Worm (Caenorhabditis elegans) whole organism, midembryonic: Measurements from ENCODE around the gene F46B6.5.

ENCODE experiments used
- T22C8.4 ChIP-seq: fragments of 200-800 bp; sonication (Bioruptor generic); IDR thresholded peaks from 2 replicates; pipeline ENCODE4 v1.3.6; 2022; ENCODE audit warnings: missing genetic modification characterization, missing compliant biosample characterization
- cog-1 ChIP-seq: sonication (generic microtip); optimal IDR thresholded peaks from 2 replicates; lab custom pipeline; 2016; ENCODE audit warnings: missing genetic modification characterization, missing compliant biosample characterization
- flt-1 ChIP-seq: fragments of 200-800 bp; sonication (Bioruptor generic); IDR thresholded peaks from 2 replicates; pipeline ENCODE4 v1.3.6; 2022; ENCODE audit warnings: missing genetic modification characterization, missing compliant biosample characterization
- klf-2 ChIP-seq: fragments of 200-800 bp; sonication (Bioruptor generic); conservative IDR thresholded peaks from 2 replicates; pipeline ENCODE4 v1.3.6; 2022; ENCODE audit warnings: missing genetic modification reagents, missing genetic modification characterization, missing compliant biosample characterization
- med-1 ChIP-seq: sonication (generic microtip); optimal IDR thresholded peaks from 2 replicates; lab custom pipeline; 2017; ENCODE audit warnings: missing genetic modification characterization, mild to moderate bottlenecking, missing compliant biosample characterization, antibody characterized with exemption, missing genetic modification reagents; ENCODE audit not compliant: insufficient read depth
- ref-1 ChIP-seq: fragments of 200-800 bp; sonication (Bioruptor generic); conservative IDR thresholded peaks from 2 replicates; pipeline ENCODE4 v1.3.6; 2022; ENCODE audit warnings: missing genetic modification reagents, missing genetic modification characterization, missing compliant biosample characterization
- tab-1 ChIP-seq: fragments of 200-800 bp; sonication (Bioruptor generic); IDR thresholded peaks from 2 replicates; pipeline ENCODE4 v1.3.6; 2022; ENCODE audit warnings: missing genetic modification characterization, missing compliant biosample characterization
- ztf-23 ChIP-seq: fragments of 200-800 bp; sonication (Bioruptor generic); IDR thresholded peaks from 2 replicates; pipeline ENCODE4 v1.3.6; 2022; ENCODE audit warnings: missing genetic modification reagents, missing genetic modification characterization, missing compliant biosample characterization
- ztf-29 ChIP-seq: fragments of 200-800 bp; sonication (Bioruptor generic); IDR thresholded peaks from 2 replicates; pipeline ENCODE4 v1.3.6; 2022; ENCODE audit warnings: missing genetic modification reagents, missing genetic modification characterization, missing compliant biosample characterization

Gene F46B6.5

DNA sequence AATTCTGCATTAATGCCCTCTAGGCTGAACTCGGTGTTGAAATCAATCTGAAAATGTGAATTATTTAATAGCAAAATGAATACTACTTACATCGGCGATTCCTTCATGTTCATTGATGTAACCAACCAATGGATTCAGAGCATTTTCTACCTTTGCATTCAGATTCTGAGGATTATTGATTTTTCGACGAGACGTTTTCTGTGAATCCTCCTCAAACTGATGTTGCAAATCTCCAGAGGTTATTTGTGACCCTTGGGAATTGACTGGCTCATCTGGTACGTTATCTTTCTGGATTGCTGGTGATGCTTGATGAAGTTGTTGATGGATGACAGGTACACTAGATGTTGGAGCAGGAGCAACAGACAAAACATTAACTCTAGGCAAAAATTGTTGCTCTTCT lies 824 bp downstream of the F46B6.5 start:
- TF ChIP-seq T22C8.4 (GFP tag; lab: Robert Waterston, UW) (peak; percentile 30; the same call in 1 of the 2 replicates), klf-2 (GFP tag; lab: Robert Waterston, UW) (no peak), tab-1 (GFP tag; lab: Robert Waterston, UW) (no peak), ztf-23 (GFP tag; lab: Robert Waterston, UW) (no peak)

DNA sequence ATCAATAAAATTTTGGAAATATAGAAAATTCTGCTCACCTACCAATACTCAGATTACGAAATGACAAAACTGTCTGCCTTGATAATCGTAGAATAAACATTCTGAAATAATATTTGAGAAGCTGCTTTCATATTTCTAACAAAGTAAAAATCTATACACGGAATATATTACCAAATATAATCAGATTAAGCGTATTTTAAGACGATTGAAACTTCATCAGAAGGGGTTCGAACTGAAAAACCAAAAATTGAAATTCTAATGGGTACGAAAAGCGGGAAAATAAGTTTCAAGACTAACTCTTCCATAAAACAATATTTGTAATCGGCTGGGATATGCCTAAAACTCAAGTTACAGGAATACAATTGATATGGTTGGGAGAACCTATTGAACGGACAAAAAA lies 3.5 kb downstream of the F46B6.5 start, which contains the start of gene F46B6.4:
TSS of gene F46B6.4 (minus strand) at position 101 of the 400 bp plus-strand sequence.
- TF ChIP-seq flt-1 (GFP tag; lab: Robert Waterston, UW) (no peak), ztf-23 (GFP tag; lab: Robert Waterston, UW) (no peak), cog-1 (tag; lab: Kevin White, UChicago) (no peak), med-1 (GFP tag; lab: Kevin White, UChicago) (no peak), ztf-29 (GFP tag; lab: Robert Waterston, UW) (no peak), tab-1 (GFP tag; lab: Robert Waterston, UW) (no peak), klf-2 (GFP tag; lab: Robert Waterston, UW) (no peak), ref-1 (GFP tag; lab: Robert Waterston, UW) (no peak), T22C8.4 (GFP tag; lab: Robert Waterston, UW) (no peak)

DNA sequence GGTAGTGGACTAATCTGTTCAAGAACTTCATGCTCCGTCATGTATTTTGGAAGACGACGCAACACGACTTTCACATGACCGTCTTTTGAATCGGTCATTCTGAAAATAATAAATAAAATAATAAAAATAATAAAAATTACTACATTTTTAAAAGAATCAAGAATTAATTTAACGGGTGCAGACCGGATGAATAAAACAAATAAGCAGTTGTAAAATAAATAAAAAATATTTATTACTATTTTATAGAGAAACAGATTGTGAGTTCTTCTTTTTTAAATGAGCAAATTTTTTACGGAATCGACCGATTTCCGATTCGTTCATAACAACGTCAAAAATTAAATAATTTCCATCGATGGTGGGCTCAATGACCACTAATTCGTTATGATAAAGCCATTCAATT lies 5.2 kb downstream of the F46B6.5 start, which contains the start of gene smg-4:
TSS of gene smg-4 (minus strand) at position 101 of the 400 bp plus-strand sequence.
- no peak for TF ChIP-seq cog-1 (tag; lab: Kevin White, UChicago)
- TF ChIP-seq T22C8.4 (GFP tag; lab: Robert Waterston, UW): no peak
- no peak for TF ChIP-seq ztf-29 (GFP tag; lab: Robert Waterston, UW)
- TF ChIP-seq klf-2 (GFP tag; lab: Robert Waterston, UW): no peak
- no peak for TF ChIP-seq ref-1 (GFP tag; lab: Robert Waterston, UW)
- no peak for TF ChIP-seq flt-1 (GFP tag; lab: Robert Waterston, UW)

DNA sequence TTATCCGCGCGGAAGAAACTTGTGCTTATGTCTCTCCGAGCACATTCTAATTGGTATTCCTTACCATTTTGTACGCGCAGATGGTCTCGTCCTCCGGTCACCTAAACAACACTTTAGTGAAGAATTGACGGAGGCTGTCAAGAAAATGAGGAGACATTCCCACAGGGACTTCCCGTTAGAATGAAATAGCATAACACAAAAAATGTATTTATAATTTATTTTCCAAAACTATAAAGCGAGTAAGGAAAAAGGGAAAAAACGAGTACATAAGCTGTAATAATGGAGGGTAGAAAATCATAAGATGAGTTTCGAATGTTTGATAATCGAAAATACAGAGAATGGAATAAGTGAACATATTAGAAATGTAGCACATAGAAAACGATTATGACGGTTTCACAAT lies 7.1 kb downstream of the F46B6.5 start, which contains the start of gene F46B6.12:
TSS of gene F46B6.12 (minus strand) at position 101 of the 400 bp plus-strand sequence.
- TF ChIP-seq med-1 (GFP tag; lab: Kevin White, UChicago) (no peak), ztf-23 (GFP tag; lab: Robert Waterston, UW) (no peak), ref-1 (GFP tag; lab: Robert Waterston, UW) (no peak), T22C8.4 (GFP tag; lab: Robert Waterston, UW) (no peak), tab-1 (GFP tag; lab: Robert Waterston, UW) (no peak), ztf-29 (GFP tag; lab: Robert Waterston, UW) (no peak), klf-2 (GFP tag; lab: Robert Waterston, UW) (no peak), flt-1 (GFP tag; lab: Robert Waterston, UW) (no peak), cog-1 (tag; lab: Kevin White, UChicago) (no peak)

DNA sequence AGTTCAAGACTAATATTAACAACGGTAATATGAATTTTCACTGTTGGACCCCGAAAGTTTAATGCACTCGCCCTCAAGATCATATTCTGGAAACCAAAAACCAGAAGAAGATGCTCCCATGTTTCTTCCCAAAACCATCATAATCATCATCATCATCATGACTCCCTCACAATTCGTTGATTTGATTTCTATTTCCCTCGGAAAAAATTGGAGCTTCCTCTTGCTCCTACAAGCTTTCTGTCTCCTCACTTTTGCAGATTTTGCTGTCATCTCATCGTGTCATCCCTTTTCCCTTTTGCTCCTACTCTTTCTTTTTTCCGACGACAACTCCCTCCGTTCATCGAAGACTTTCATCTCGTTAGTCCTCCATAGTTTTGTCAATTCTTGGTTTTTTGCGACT lies 10.9 kb downstream of the F46B6.5 start, which contains the start of gene F46B6.2:
TSS of gene F46B6.2 (plus strand) at position 316 of the 400 bp plus-strand sequence.
- TF ChIP-seq ztf-23 (GFP tag; lab: Robert Waterston, UW): no peak
- no peak for TF ChIP-seq tab-1 (GFP tag; lab: Robert Waterston, UW)
- no peak for TF ChIP-seq klf-2 (GFP tag; lab: Robert Waterston, UW)
- TF ChIP-seq ref-1 (GFP tag; lab: Robert Waterston, UW): no peak
- TF ChIP-seq med-1 (GFP tag; lab: Kevin White, UChicago): no peak
- TF ChIP-seq ztf-29 (GFP tag; lab: Robert Waterston, UW): no peak
- TF ChIP-seq T22C8.4 (GFP tag; lab: Robert Waterston, UW): no peak
- no peak for TF ChIP-seq flt-1 (GFP tag; lab: Robert Waterston, UW)
- TF ChIP-seq cog-1 (tag; lab: Kevin White, UChicago): no peak

DNA sequence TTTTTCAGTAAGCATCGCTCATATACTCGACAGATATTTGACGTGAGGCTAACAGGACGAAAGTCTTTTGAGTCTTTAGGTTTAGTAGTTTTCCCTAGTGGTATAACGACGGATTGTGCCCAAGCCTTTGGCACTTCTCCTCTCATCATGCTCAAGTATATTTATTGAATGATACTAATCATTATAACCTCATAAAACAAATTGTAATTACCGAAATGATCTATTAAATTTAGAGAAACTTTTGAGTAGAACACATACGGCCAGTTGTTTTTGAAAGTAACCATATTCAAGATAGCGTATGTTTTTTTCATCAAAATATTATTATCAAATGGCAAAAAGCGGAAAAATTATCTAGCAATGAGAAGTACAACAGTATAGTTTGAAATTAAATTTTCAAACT lies 11.6 kb downstream of the F46B6.5 start:
- TF ChIP-seq T22C8.4 (GFP tag; lab: Robert Waterston, UW): no peak
- TF ChIP-seq cog-1 (tag; lab: Kevin White, UChicago): no peak
- no peak for TF ChIP-seq med-1 (GFP tag; lab: Kevin White, UChicago)
- no peak for TF ChIP-seq flt-1 (GFP tag; lab: Robert Waterston, UW)
- TF ChIP-seq klf-2 (GFP tag; lab: Robert Waterston, UW): no peak
- no peak for TF ChIP-seq ztf-29 (GFP tag; lab: Robert Waterston, UW)
- TF ChIP-seq ztf-23 (GFP tag; lab: Robert Waterston, UW): no peak
- TF ChIP-seq ref-1 (GFP tag; lab: Robert Waterston, UW): no peak
- TF ChIP-seq tab-1 (GFP tag; lab: Robert Waterston, UW): no peak

DNA sequence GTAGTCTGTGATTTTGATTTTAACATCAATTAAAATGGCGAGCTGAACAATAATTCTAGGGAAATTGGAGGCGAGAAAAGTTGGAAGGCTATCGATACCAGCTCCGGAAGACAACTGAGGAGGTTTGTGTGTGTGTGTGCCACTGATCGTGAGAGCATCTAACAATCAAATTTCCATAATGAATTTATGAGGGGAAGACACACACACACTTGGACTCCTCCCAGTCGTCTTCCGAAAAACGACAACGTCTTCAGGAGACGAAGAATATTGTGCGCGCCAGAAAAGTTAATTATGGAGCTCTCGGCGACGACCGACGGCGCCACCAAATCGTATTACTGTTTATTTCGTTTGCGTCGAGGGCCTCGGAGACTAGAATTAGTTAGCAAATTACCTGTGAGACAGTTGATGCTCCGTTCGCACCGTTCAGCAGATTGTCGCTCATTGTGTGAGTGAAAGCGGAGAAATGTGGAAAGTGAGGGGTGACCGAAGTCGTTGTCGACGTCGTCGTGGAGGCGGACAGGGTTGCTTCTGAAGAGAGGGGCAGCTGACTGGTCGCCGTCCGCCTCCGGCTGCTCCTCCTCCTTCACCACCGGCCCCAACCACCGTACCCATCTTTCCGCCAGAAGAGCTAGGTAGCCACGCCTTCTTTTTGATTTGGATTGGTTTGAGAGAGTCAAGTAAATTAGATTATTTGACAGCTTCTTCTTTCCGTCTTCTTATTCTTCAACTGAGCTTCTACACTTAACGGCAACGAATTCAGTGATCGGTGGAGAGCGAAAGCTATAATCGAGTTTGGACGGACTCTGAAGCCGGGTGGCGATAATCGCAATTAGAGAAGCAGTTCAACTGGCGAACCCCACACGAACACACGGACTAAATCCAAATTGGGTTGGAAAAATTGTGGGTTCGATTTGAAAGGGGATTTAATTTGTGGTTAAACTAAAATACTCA lies 13.8 kb downstream of the F46B6.5 start, which contains the start of gene unc-42:
TSS of gene unc-42 (minus strand) at position 564 of the 951 bp plus-strand sequence.
- TF ChIP-seq klf-2 (GFP tag; lab: Robert Waterston, UW) (no peak), flt-1 (GFP tag; lab: Robert Waterston, UW) (0 out of 2 replicates have a peak, but pooled peaks have one; percentile 27)

DNA sequence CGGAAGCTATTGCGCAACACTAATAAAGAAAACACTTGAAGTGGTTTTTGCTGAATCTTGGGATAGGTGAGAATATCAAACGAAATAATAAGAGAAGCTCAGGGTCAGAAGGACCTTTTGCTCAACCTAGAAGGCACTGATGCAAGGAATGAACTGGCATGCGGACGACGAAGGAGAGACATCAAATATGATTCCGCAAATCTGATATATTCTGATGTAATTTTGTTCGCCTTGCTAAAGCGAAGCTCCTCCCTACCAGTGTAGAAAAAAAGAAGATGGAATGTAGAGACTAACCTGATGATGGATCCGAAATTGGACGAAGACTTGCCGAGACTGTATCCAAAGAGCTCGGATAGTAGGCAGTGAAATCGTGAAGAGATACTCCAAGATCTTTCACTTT lies 14.9 kb downstream of the F46B6.5 start:
- TF ChIP-seq tab-1 (GFP tag; lab: Robert Waterston, UW): no peak
- TF ChIP-seq ztf-23 (GFP tag; lab: Robert Waterston, UW): no peak
- no peak for TF ChIP-seq flt-1 (GFP tag; lab: Robert Waterston, UW)
- no peak for TF ChIP-seq klf-2 (GFP tag; lab: Robert Waterston, UW)
- TF ChIP-seq ref-1 (GFP tag; lab: Robert Waterston, UW): no peak
- no peak for TF ChIP-seq cog-1 (tag; lab: Kevin White, UChicago)
- no peak for TF ChIP-seq ztf-29 (GFP tag; lab: Robert Waterston, UW)
- no peak for TF ChIP-seq T22C8.4 (GFP tag; lab: Robert Waterston, UW)
- TF ChIP-seq med-1 (GFP tag; lab: Kevin White, UChicago): no peak
